Worm (Caenorhabditis elegans): Measurements from ENCODE around the gene ZK596.3.

- TF ChIP-seq him-1 (tag; optimal IDR thresholded peaks at IDR 0.05), result no peak
- no peak for TF ChIP-seq W03F9.2 (tag; optimal IDR thresholded peaks at IDR 0.05)
Observed at ce11 chrIV:10909206-10909605, 5.0 kb upstream of the ZK596.3 start, which contains the start of gene ZK596.2.
